Worm (Caenorhabditis elegans): ENCODE data around the gene unk-1.

DNA sequence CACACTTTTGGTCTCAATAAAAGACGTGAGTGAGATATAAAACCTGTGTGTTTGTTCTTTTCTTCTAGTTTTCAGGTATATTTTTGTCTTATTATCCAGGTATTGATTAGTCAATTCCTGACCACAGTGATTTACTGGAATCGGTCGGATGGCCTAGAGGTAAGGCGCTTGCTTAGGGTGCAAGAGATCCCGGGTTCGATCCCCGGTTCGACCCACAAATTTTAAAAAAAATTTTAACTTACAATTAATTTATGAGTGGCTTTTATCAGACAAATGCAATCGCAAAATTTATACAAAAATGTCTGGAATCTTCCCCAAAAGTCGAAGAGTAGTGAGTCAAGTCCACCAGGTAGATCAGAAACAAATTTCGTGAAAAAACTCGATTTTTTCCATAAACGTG, 22.6 kb downstream of the unk-1 start:
- TF ChIP-seq unc-62 (GFP tag; optimal IDR thresholded peaks at IDR 0.05) = no peak
- no peak for TF ChIP-seq pqm-1 (tag; optimal IDR thresholded peaks at IDR 0.05)
- TF ChIP-seq nhr-28 (tag; optimal IDR thresholded peaks at IDR 0.05) = no peak

Data from whole organism, L3 larva.